Fruit fly (Drosophila melanogaster): ENCODE data around the gene ninaD.

dm6 chr2L:18125649-18126048, 44.2 kb downstream of the ninaD start, which contains the start of gene Grl36b:
- TF ChIP-seq CG8478 (optimal IDR thresholded peaks at IDR 0.05) (no peak), CTCF (optimal IDR thresholded peaks at IDR 0.05) (no peak)
